Fruit fly (Drosophila melanogaster): ENCODE measurements around the gene CG12219.

Gene CG12219

DNA sequence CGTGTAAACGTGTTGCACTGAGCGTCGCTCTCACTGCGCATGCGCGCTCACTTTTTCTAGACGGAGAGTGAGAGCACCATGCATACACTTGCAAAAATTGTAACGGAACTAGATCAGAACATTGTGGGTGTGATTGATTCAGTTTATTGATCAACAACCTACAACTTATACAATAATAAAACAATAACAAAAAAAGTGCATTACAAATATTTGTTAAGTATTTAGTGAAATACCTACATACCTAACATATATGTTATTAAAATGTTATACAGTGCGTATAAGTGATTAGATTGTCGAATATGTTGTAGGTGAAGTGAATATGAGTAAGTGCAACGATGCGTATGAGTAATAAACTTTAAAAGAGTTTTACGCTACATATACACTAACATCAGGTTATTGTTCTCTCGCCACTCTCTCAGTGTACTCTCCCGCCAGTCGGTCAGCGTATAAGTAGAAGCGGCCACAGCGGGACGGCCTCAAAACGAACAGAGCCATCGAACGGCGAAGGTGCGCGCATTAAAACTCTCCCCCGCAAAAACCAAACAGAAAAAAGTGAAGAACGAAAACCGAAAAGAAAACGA, 29.4 kb upstream of the CG12219 start, which contains the start of gene CG42240 (continued):
- TF ChIP-seq E2f2 (GFP tag; IDR thresholded peaks at IDR 0.05) = peak; percentile 59; the same call in 1 of the 2 replicates
- no peak for TF ChIP-seq CG1832 (GFP tag; optimal IDR thresholded peaks at IDR 0.05)
- peak; percentile 46 for TF ChIP-seq zfh2 (GFP tag; optimal IDR thresholded peaks at IDR 0.05)
- peak; percentile 91 for TF ChIP-seq Xbp1 (GFP tag; optimal IDR thresholded peaks at IDR 0.05)
- peak; percentile 97 for TF ChIP-seq Sox100B (GFP tag; optimal IDR thresholded peaks at IDR 0.05)
- TF ChIP-seq sc (optimal IDR thresholded peaks at IDR 0.05) = no peak
- peak; percentile 92 for TF ChIP-seq sc (GFP tag; optimal IDR thresholded peaks at IDR 0.05)
- peak; percentile 86 for TF ChIP-seq kay (GFP tag; optimal IDR thresholded peaks at IDR 0.05)
- peak; percentile 16 for TF ChIP-seq MTF-1 (GFP tag; optimal IDR thresholded peaks at IDR 0.05; ENCODE audit: borderline replicate concordance)
- TF ChIP-seq sd (tag; optimal IDR thresholded peaks at IDR 0.05) = no peak
- TF ChIP-seq ERR (GFP tag; optimal IDR thresholded peaks at IDR 0.05) = peak; percentile 48
- peak; percentile 92 for TF ChIP-seq fd96Cb (tag; optimal IDR thresholded peaks at IDR 0.05)
- TF ChIP-seq Aef1 (GFP tag; IDR thresholded peaks at IDR 0.05) = peak; percentile 72
- peak; percentile 78 for TF ChIP-seq CG9215 (GFP tag; IDR thresholded peaks at IDR 0.05)
- no peak for TF ChIP-seq yki (optimal IDR thresholded peaks at IDR 0.05)
- TF ChIP-seq CG3995 (GFP tag; optimal IDR thresholded peaks at IDR 0.05) = peak; percentile 28
- TF ChIP-seq sima (GFP tag; optimal IDR thresholded peaks at IDR 0.05) = peak; percentile 16
- TF ChIP-seq Spps (tag; optimal IDR thresholded peaks at IDR 0.05) = peak; percentile 81
- peak; percentile 72 for TF ChIP-seq CG3847 (GFP tag; IDR thresholded peaks at IDR 0.05)
- TF ChIP-seq Opbp (GFP tag; IDR thresholded peaks at IDR 0.05; ENCODE audit: partially characterized antibody) = no peak
- TF ChIP-seq CG10565 (GFP tag; optimal IDR thresholded peaks at IDR 0.05) = peak; percentile 27
- no peak for TF ChIP-seq ro (GFP tag; IDR thresholded peaks at IDR 0.05)
- peak; percentile 54; the same call in 1 of the 2 replicates for TF ChIP-seq CG9932 (GFP tag; IDR thresholded peaks at IDR 0.05)
- peak; percentile 82 for TF ChIP-seq CG9817 (tag; optimal IDR thresholded peaks at IDR 0.05)
- peak; percentile 94 for TF ChIP-seq CG11504 (tag; optimal IDR thresholded peaks at IDR 0.05)
- peak; percentile 96 for TF ChIP-seq CG2678 (tag; optimal IDR thresholded peaks at IDR 0.05)
- TF ChIP-seq CG32772 (GFP tag; IDR thresholded peaks at IDR 0.05) = peak; percentile 78
- peak; percentile 21 for TF ChIP-seq MESR4 (GFP tag; optimal IDR thresholded peaks at IDR 0.05)
- TF ChIP-seq Optix (GFP tag; IDR thresholded peaks at IDR 0.05) = no peak
- peak; percentile 88 for TF ChIP-seq CG15011 (GFP tag; optimal IDR thresholded peaks at IDR 0.05)
- peak; percentile 90 for TF ChIP-seq CG4328 (GFP tag; optimal IDR thresholded peaks at IDR 0.05)
- peak; percentile 90 for TF ChIP-seq tin (GFP tag; optimal IDR thresholded peaks at IDR 0.05)
- TF ChIP-seq ewg (GFP tag; optimal IDR thresholded peaks at IDR 0.05) = peak; percentile 92
- TF ChIP-seq grn (GFP tag; optimal IDR thresholded peaks at IDR 0.05) = no peak
- TF ChIP-seq CG16779 (GFP tag; IDR thresholded peaks at IDR 0.05) = no peak
- no peak for TF ChIP-seq sim (GFP tag; IDR thresholded peaks at IDR 0.05)
- peak; percentile 80 to 87 for TF ChIP-seq chif (GFP tag; optimal IDR thresholded peaks at IDR 0.05)
- TF ChIP-seq pho (GFP tag; optimal IDR thresholded peaks at IDR 0.05) = peak; percentile 81
- peak; percentile 61 for TF ChIP-seq CG1792 (GFP tag; optimal IDR thresholded peaks at IDR 0.05)
- peak; percentile 81 for TF ChIP-seq CG12942 (GFP tag; optimal IDR thresholded peaks at IDR 0.05)
- peak; percentile 83 for TF ChIP-seq nom (GFP tag; optimal IDR thresholded peaks at IDR 0.05)
- TF ChIP-seq CG10431 (GFP tag; optimal IDR thresholded peaks at IDR 0.05) = peak; percentile 66
- no peak for TF ChIP-seq CG2129 (GFP tag; IDR thresholded peaks at IDR 0.05; ENCODE audit: partially characterized antibody)
- TF ChIP-seq CG7839 (tag; optimal IDR thresholded peaks at IDR 0.05) = peak; percentile 95
- TF ChIP-seq so (GFP tag; IDR thresholded peaks at IDR 0.05) = peak; percentile 76; the same call in 2 of the 3 replicates
- peak; percentile 48; the same call in 1 of the 2 replicates for TF ChIP-seq CG6272 (GFP tag; IDR thresholded peaks at IDR 0.05)
- peak; percentile 95 for TF ChIP-seq CG2712 (tag; optimal IDR thresholded peaks at IDR 0.05)
- no peak for TF ChIP-seq tna (GFP tag; IDR thresholded peaks at IDR 0.05; ENCODE audit: partially characterized antibody)
- TF ChIP-seq fd102C (GFP tag; optimal IDR thresholded peaks at IDR 0.05) = peak; percentile 46
- TF ChIP-seq esg (GFP tag; conservative IDR thresholded peaks at IDR 0.05) = peak; percentile 86
